Fruit fly (Drosophila melanogaster): ENCODE measurements around the gene Alms1b.
A peak's percentile ranks its signal among the peaks of the same experiment; 100 is the strongest.

Gene Alms1b

DNA sequence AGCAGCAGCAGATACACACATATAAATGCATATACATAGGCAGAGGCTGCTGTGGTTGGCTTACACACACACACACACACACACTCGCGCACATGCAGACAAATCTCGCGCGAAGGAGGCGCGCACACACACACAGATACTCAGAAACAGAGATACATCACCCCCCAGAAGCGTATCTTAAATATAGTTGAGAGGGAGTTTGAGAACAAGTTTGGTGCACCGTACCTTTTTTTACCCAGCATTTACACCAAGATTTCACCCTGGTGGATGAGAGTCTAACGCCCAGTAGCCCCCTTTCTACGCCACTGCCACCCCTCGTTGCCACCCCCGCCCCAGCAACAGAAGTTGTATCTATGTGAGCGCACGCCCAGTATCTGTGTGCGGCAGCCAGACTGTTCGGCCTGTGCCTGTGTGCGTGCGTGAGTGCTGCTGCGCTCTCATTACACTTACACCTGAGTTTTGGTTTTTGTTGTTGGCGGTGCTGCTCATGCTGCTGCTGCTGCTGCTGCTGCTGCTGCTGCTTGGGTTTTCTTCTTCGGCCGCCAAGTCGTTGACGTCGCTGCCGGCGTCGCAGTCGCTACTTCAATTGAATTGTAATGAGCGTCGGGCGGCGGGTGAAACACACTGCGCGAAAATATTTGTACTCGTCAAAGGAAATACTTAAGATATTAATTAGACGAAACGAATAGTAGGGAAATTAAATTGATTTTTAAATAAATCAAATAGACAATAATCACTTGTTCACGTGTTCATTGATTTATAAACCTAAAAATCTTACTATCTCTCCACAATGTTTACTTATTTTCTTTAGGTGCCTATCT lies 40.6 kb downstream of the Alms1b start (continued):
- TF ChIP-seq CG16813 (GFP tag; IDR thresholded peaks at IDR 0.05; ENCODE audit: partially characterized antibody) (no peak), CG10321 (GFP tag; IDR thresholded peaks at IDR 0.05) (peak; percentile 46; the same call in 1 of the 2 replicates), z (GFP tag; IDR thresholded peaks at IDR 0.05) (no peak), dmrt11E (tag; optimal IDR thresholded peaks at IDR 0.05) (peak; percentile 89), her (GFP tag; optimal IDR thresholded peaks at IDR 0.05) (peak; percentile 48), Ets65A (GFP tag) (peak; percentile 29), fru (optimal IDR thresholded peaks at IDR 0.05) (no peak), CG9215 (GFP tag; IDR thresholded peaks at IDR 0.05) (peak; percentile 84), hbn (GFP tag; IDR thresholded peaks at IDR 0.05; ENCODE audit: partially characterized antibody) (no peak), CTCF (GFP tag; optimal IDR thresholded peaks at IDR 0.05) (no peak), klu (GFP tag; IDR thresholded peaks at IDR 0.05) (peak; percentile 78), YL-1 (GFP tag; optimal IDR thresholded peaks at IDR 0.05) (peak; percentile 10), Atf3 (GFP tag; optimal IDR thresholded peaks at IDR 0.05) (peak; percentile 25), pfk (GFP tag; optimal IDR thresholded peaks at IDR 0.05) (no peak), salm (tag; optimal IDR thresholded peaks at IDR 0.05) (peak; percentile 14), pnt (GFP tag; optimal IDR thresholded peaks at IDR 0.05) (peak; percentile 75), ranshi (GFP tag; IDR thresholded peaks at IDR 0.05) (peak; percentile 95), br (optimal IDR thresholded peaks at IDR 0.05) (no peak), CG1792 (GFP tag; optimal IDR thresholded peaks at IDR 0.05) (no peak), CG14860 (GFP tag; IDR thresholded peaks at IDR 0.05; ENCODE audit: partially characterized antibody) (no peak), twi (tag; optimal IDR thresholded peaks at IDR 0.05) (peak; percentile 66), chm (GFP tag; IDR thresholded peaks at IDR 0.05) (peak; percentile 95), sug (tag; optimal IDR thresholded peaks at IDR 0.05) (peak; percentile 28), CG9437 (GFP tag; optimal IDR thresholded peaks at IDR 0.05) (peak; percentile 44), vnd (GFP tag; IDR thresholded peaks at IDR 0.05; ENCODE audit: partially characterized antibody) (no peak), CG8281 (tag; optimal IDR thresholded peaks at IDR 0.05) (peak; percentile 39), otp (GFP tag; IDR thresholded peaks at IDR 0.05) (peak; percentile 95), CG6175 (GFP tag; IDR thresholded peaks at IDR 0.05) (peak; percentile 82), CG1529 (GFP tag; optimal IDR thresholded peaks at IDR 0.05) (peak; percentile 60), CG2712 (tag; optimal IDR thresholded peaks at IDR 0.05) (peak; percentile 84), CG14050 (GFP tag; IDR thresholded peaks at IDR 0.05) (peak; percentile 89), Rfx (GFP tag; IDR thresholded peaks at IDR 0.05) (peak; percentile 93), CG10209 (GFP tag; optimal IDR thresholded peaks at IDR 0.05) (peak; percentile 85), Antp (GFP tag; optimal IDR thresholded peaks at IDR 0.05) (peak; percentile 80), fd96Cb (tag; optimal IDR thresholded peaks at IDR 0.05) (peak; percentile 82), Lpt (GFP tag; optimal IDR thresholded peaks at IDR 0.05) (no peak), sr (GFP tag; IDR thresholded peaks at IDR 0.05) (peak; percentile 84), peb (GFP tag; IDR thresholded peaks at IDR 0.05) (peak; percentile 86), gsb (GFP tag; IDR thresholded peaks at IDR 0.05) (peak; percentile 45; the same call in 1 of the 2 replicates), Nf-YB (GFP tag; optimal IDR thresholded peaks at IDR 0.05) (peak; percentile 96), gce (GFP tag; IDR thresholded peaks at IDR 0.05) (peak; percentile 88), trem (tag; optimal IDR thresholded peaks at IDR 0.05) (peak; percentile 15), CG10654 (GFP tag; optimal IDR thresholded peaks at IDR 0.05) (peak; percentile 77), CG30020 (tag; optimal IDR thresholded peaks at IDR 0.05) (no peak), Asciz (GFP tag; optimal IDR thresholded peaks at IDR 0.05) (peak; percentile 48), Stat92E (GFP tag; optimal IDR thresholded peaks at IDR 0.05) (no peak), CG12769 (tag; optimal IDR thresholded peaks at IDR 0.05) (peak; percentile 93), Fer2 (tag; optimal IDR thresholded peaks at IDR 0.05) (peak; percentile 10), Kr (GFP tag; optimal IDR thresholded peaks at IDR 0.05) (peak; percentile 60), CG7963 (GFP tag; IDR thresholded peaks at IDR 0.05; ENCODE audit: partially characterized antibody) (no peak)
